Fruit fly (Drosophila melanogaster): ENCODE measurements around the gene mfrn.

Gene mfrn

DNA sequence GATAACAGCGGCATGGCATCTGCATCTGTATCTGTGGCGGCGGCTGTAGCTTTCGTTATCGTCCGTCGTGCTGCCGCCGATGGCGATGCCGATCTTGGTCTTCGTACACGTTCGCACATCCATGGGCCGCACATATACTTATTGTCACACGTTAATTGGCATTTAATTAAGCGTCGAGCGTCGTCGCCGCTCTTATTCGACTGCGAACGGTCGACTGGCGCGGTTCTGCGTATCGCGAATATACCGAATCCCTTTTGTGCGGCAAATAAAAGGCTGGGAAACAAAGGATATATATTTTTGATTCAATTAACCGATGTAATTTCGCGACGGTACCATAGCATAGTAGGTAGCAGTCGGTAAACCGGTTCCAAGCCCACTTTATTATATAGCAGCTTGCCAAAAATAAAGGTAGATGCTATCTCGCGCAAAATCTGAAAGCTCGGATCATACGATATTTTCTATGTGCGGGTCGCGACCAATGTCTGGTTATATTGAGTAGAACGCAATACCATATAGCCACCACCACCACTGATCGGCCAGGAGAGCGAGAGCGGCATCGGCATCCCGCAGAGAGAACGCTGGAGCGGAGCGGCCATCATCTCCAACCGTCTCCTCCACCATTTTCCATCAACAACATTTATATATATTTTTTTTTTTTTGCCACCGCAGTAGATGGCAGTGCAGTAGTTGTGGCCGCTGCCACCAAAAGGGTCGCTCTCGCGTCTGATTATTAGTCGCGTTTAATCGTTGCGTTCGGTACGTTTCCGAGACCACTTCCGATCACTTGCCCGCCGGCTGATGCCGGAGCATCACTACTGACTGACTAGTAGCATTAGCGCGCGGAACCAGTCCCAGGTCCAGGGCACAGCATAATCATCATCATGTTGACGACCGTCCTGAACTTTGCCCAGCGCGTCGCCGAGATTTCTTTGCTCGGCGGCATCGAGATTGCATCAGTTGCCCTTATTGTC lies 22.5 kb downstream of the mfrn start, which contains the start of gene mino (continued):
- TF ChIP-seq CG2875 (GFP tag; optimal IDR thresholded peaks at IDR 0.05) (no peak), CG11247 (GFP tag; IDR thresholded peaks at IDR 0.05) (no peak), CG3281 (GFP tag; optimal IDR thresholded peaks at IDR 0.05) (peak; percentile 34), CG5180 (GFP tag; optimal IDR thresholded peaks at IDR 0.05) (no peak), CG8944 (GFP tag; optimal IDR thresholded peaks at IDR 0.05) (no peak), Hr3 (GFP tag; optimal IDR thresholded peaks at IDR 0.05) (no peak), prd (optimal IDR thresholded peaks at IDR 0.05) (no peak), prd (GFP tag; IDR thresholded peaks at IDR 0.05) (no peak), emc (GFP tag; optimal IDR thresholded peaks at IDR 0.05) (no peak), ssp (GFP tag; IDR thresholded peaks at IDR 0.05) (no peak), CG13123 (GFP tag; optimal IDR thresholded peaks at IDR 0.05) (no peak), wor (GFP tag; IDR thresholded peaks at IDR 0.05) (no peak), Sry-δ (GFP tag; optimal IDR thresholded peaks at IDR 0.05) (no peak), CG1233 (GFP tag; optimal IDR thresholded peaks at IDR 0.05) (no peak), CG4404 (GFP tag; IDR thresholded peaks at IDR 0.05) (no peak), al (GFP tag; IDR thresholded peaks at IDR 0.05) (no peak), CG6654 (GFP tag; optimal IDR thresholded peaks at IDR 0.05) (no peak), BtbVII (GFP tag; optimal IDR thresholded peaks at IDR 0.05) (no peak), Scr (GFP tag; IDR thresholded peaks at IDR 0.05; ENCODE audit: partially characterized antibody) (no peak), CG32767 (GFP tag; IDR thresholded peaks at IDR 0.05) (no peak), chinmo (GFP tag; IDR thresholded peaks at IDR 0.05; ENCODE audit: partially characterized antibody) (peak; percentile 73; the same call in 3 of the 4 replicates), Pdp1 (GFP tag; optimal IDR thresholded peaks at IDR 0.05) (no peak), ap (GFP tag; IDR thresholded peaks at IDR 0.05) (no peak), Chrac-16 (GFP tag; optimal IDR thresholded peaks at IDR 0.05) (no peak), Atf3 (GFP tag; optimal IDR thresholded peaks at IDR 0.05) (no peak), sens (GFP tag) (peak; percentile 45), HLHmδ (GFP tag; optimal IDR thresholded peaks at IDR 0.05) (no peak), shn (GFP tag; optimal IDR thresholded peaks at IDR 0.05) (no peak), org-1 (GFP tag; optimal IDR thresholded peaks at IDR 0.05) (no peak), lola (GFP tag; optimal IDR thresholded peaks at IDR 0.05) (no peak), Trl (optimal IDR thresholded peaks at IDR 0.05) (peak in 1 of 2 experiments; percentile 62), Trl (GFP tag; optimal IDR thresholded peaks at IDR 0.05) (no peak), CG13287 (GFP tag; IDR thresholded peaks at IDR 0.05; ENCODE audit: partially characterized antibody) (0 out of 2 replicates have a peak, but pooled peaks have one; percentile 19), Meics (GFP tag; optimal IDR thresholded peaks at IDR 0.05) (peak; percentile 24), CG8290 (GFP tag; optimal IDR thresholded peaks at IDR 0.05) (no peak), CG8290 (tag; optimal IDR thresholded peaks at IDR 0.05) (no peak), NFAT (GFP tag; IDR thresholded peaks at IDR 0.05) (no peak), mirr (GFP tag; optimal IDR thresholded peaks at IDR 0.05) (peak; percentile 15), CG11398 (GFP tag; optimal IDR thresholded peaks at IDR 0.05) (no peak), hb (GFP tag; IDR thresholded peaks at IDR 0.05; ENCODE audit: partially characterized antibody) (no peak)

DNA sequence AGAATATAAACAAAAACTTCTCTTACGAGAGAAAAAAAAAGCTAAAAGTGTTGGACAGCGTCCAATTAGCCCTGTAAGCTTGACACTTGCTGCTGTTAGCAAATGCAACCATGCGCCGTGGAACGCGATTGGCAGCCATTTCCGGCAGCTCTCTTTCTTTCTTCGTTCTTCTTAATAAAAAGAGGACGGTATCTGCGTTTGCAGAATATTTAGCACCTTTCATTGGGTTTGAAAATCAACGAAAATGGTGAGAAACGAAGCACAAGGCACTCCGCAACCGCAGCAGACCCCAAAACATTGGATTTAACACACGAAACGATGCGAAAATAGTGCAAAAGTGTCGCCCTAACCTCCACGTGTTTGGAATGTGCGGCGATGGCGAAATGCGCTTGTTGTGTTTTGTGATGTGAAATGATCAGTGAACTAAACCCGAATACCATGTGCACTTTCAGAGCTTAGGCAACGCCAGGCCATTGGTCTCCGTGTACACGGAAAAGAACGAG lies 25.1 kb downstream of the mfrn start, which contains the start of gene RpL4:
Gene RpL4 (plus strand): TSS at position 149 of the 503 bp plus-strand sequence.
- TF ChIP-seq Camta (GFP tag; optimal IDR thresholded peaks at IDR 0.05) (peak; percentile 89), CG12659 (GFP tag; optimal IDR thresholded peaks at IDR 0.05) (peak; percentile 93), ac (GFP tag; optimal IDR thresholded peaks at IDR 0.05) (peak; percentile 84), CG31388 (GFP tag; optimal IDR thresholded peaks at IDR 0.05) (peak; percentile 9), Doc2 (GFP tag; IDR thresholded peaks at IDR 0.05) (no peak), gro (GFP tag; optimal IDR thresholded peaks at IDR 0.05) (peak; percentile 82), jigr1 (GFP tag; IDR thresholded peaks at IDR 0.05) (no peak), Fer1 (GFP tag; optimal IDR thresholded peaks at IDR 0.05) (peak; percentile 84), CG10543 (GFP tag; optimal IDR thresholded peaks at IDR 0.05) (peak; percentile 93), Sox102F (GFP tag; optimal IDR thresholded peaks at IDR 0.05) (peak; percentile 47), Stat92E (GFP tag; optimal IDR thresholded peaks at IDR 0.05) (no peak), usp (GFP tag; optimal IDR thresholded peaks at IDR 0.05) (no peak)

Measured in whole organism, embryonic.